Fruit fly (Drosophila melanogaster) whole organism, adult: ENCODE data around the gene REPTOR.
A peak's percentile ranks its signal among the peaks of the same experiment; 100 is the strongest.

Experiments used
- CG11617 ChIP-seq: fragments of 200-800 bp; sonication (Bioruptor generic); optimal IDR thresholded peaks from 2 replicates; lab custom pipeline; 2017; ENCODE audit warnings: mild to moderate bottlenecking, missing biosample characterization, missing genetic modification reagents, missing genetic modification characterization
- CG12768 ChIP-seq: fragments of 200-800 bp; sonication (Bioruptor generic); optimal IDR thresholded peaks from 2 replicates; lab custom pipeline; 2017; ENCODE audit warnings: missing biosample characterization, missing genetic modification characterization, mild to moderate bottlenecking, moderate library complexity, missing genetic modification reagents
- CG14711 ChIP-seq: fragments of 200-800 bp; sonication (Bioruptor generic); optimal IDR thresholded peaks from 2 replicates; lab custom pipeline; 2018; ENCODE audit warnings: missing biosample characterization, mild to moderate bottlenecking, missing genetic modification characterization, moderate library complexity
- CG1620 ChIP-seq: fragments of 200-800 bp; sonication (Bioruptor generic); optimal IDR thresholded peaks from 2 replicates; lab custom pipeline; 2016; ENCODE audit warnings: missing biosample characterization, missing genetic modification characterization
- CG33017 ChIP-seq: fragments of 200-800 bp; sonication (Bioruptor generic); optimal IDR thresholded peaks from 2 replicates; lab custom pipeline; 2018; ENCODE audit warnings: missing biosample characterization, mild to moderate bottlenecking, missing genetic modification characterization, moderate library complexity
- CG5204 ChIP-seq: fragments of 200-800 bp; sonication (Bioruptor generic); optimal IDR thresholded peaks from 2 replicates; lab custom pipeline; 2016; ENCODE audit warnings: missing biosample characterization, missing genetic modification characterization
- CG7045 ChIP-seq: fragments of 200-800 bp; sonication (Bioruptor generic); optimal IDR thresholded peaks from 2 replicates; lab custom pipeline; 2017; ENCODE audit warnings: missing biosample characterization, mild to moderate bottlenecking, missing genetic modification characterization
- CG7101 ChIP-seq: fragments of 200-800 bp; sonication (Bioruptor generic); optimal IDR thresholded peaks from 2 replicates; lab custom pipeline; 2018; ENCODE audit warnings: missing biosample characterization, mild to moderate bottlenecking, missing genetic modification characterization, moderate library complexity
- Clk ChIP-seq: fragments of 200-800 bp; sonication (Bioruptor generic); optimal IDR thresholded peaks from 2 replicates; lab custom pipeline; 2017; ENCODE audit warnings: missing biosample characterization, missing genetic modification characterization
- Crg-1 ChIP-seq: fragments of 200-800 bp; sonication (Bioruptor generic); optimal IDR thresholded peaks from 2 replicates; lab custom pipeline; 2016; ENCODE audit warnings: missing biosample characterization, missing genetic modification characterization
- Hr96 ChIP-seq: fragments of 200-800 bp; sonication (Bioruptor generic); optimal IDR thresholded peaks from 2 replicates; lab custom pipeline; 2016; ENCODE audit warnings: missing biosample characterization, missing genetic modification characterization
- Mnt ChIP-seq: fragments of 200-800 bp; sonication (Bioruptor generic); optimal IDR thresholded peaks from 2 replicates; lab custom pipeline; 2016; ENCODE audit warnings: missing biosample characterization, mild to moderate bottlenecking, missing genetic modification characterization
- bab1 ChIP-seq: fragments of 200-800 bp; sonication (Bioruptor generic); optimal IDR thresholded peaks from 3 replicates; lab custom pipeline; 2019; ENCODE audit warnings: missing biosample characterization, mild to moderate bottlenecking, missing genetic modification characterization, moderate library complexity
- cic ChIP-seq: fragments of 200-800 bp; sonication (Bioruptor generic); optimal IDR thresholded peaks from 2 replicates; lab custom pipeline; 2017; ENCODE audit warnings: missing biosample characterization, mild to moderate bottlenecking, missing genetic modification characterization, moderate library complexity
- cnc ChIP-seq, 2 experiments: fragments of >200 bp; optimal IDR thresholded peaks; 2 replicates each; lab custom pipeline; 2017
- kay ChIP-seq: fragments of 200-800 bp; sonication (Bioruptor generic); peaks from one replicate; lab custom pipeline; 2016; ENCODE audit warnings: missing biosample characterization, missing genetic modification characterization, borderline replicate concordance
- ovo ChIP-seq: fragments of 200-800 bp; sonication (Bioruptor generic); optimal IDR thresholded peaks from 2 replicates; lab custom pipeline; 2016; ENCODE audit warnings: missing biosample characterization, missing genetic modification characterization
- pad ChIP-seq: fragments of 200-800 bp; sonication (Bioruptor generic); optimal IDR thresholded peaks from 3 replicates; lab custom pipeline; 2017; ENCODE audit warnings: missing biosample characterization, missing genetic modification characterization, mild to moderate bottlenecking, moderate library complexity, missing genetic modification reagents
- tj ChIP-seq: fragments of 200-800 bp; sonication (Bioruptor generic); optimal IDR thresholded peaks from 3 replicates; lab custom pipeline; 2017; ENCODE audit warnings: missing biosample characterization, mild to moderate bottlenecking, missing genetic modification characterization, moderate library complexity
- toe ChIP-seq: fragments of 200-800 bp; sonication (Bioruptor generic); optimal IDR thresholded peaks from 2 replicates; lab custom pipeline; 2016; ENCODE audit warnings: missing biosample characterization, missing genetic modification characterization

The REPTOR gene

dm6 chr3R:24524426-24524974, 58.2 kb downstream of the REPTOR start, which contains the start of gene Jhbp12:
TSS of gene Jhbp12 (plus strand) at chr3R:24524794.
- TF ChIP-seq CG7045, result no peak
- no peak for TF ChIP-seq Mnt (GFP tag; lab: Kevin White, UChicago)
- no peak for TF ChIP-seq Crg-1 (GFP tag; lab: Kevin White, UChicago)

dm6 chr3R:24523578-24523977, 59.1 kb downstream of the REPTOR start, which contains the start of gene CG13622:
TSS of gene CG13622 (minus strand) at chr3R:24523678.
- TF ChIP-seq CG7045 (no peak), CG1620 (GFP tag; lab: Kevin White, UChicago) (no peak), CG33017 (tag; lab: Kevin White, UChicago) (no peak), CG14711 (tag; lab: Kevin White, UChicago) (no peak), Mnt (GFP tag; lab: Kevin White, UChicago) (no peak), kay (GFP tag; lab: Kevin White, UChicago) (no peak), CG7101 (tag; lab: Kevin White, UChicago) (no peak), Crg-1 (GFP tag; lab: Kevin White, UChicago) (no peak), bab1 (GFP tag; lab: Kevin White, UChicago) (no peak), Hr96 (no peak), cic (GFP tag; lab: Kevin White, UChicago) (no peak), Clk (no peak), CG5204 (GFP tag; lab: Kevin White, UChicago) (no peak), cnc (optimal IDR thresholded peaks at IDR 0.05; lab: Kevin White, UChicago) (no peak), CG12768 (GFP tag; lab: Kevin White, UChicago) (no peak), ovo (GFP tag; lab: Kevin White, UChicago) (no peak), tj (no peak), pad (no peak), toe (GFP tag; lab: Kevin White, UChicago) (no peak), CG11617 (GFP tag; lab: Kevin White, UChicago) (no peak)

DNA sequence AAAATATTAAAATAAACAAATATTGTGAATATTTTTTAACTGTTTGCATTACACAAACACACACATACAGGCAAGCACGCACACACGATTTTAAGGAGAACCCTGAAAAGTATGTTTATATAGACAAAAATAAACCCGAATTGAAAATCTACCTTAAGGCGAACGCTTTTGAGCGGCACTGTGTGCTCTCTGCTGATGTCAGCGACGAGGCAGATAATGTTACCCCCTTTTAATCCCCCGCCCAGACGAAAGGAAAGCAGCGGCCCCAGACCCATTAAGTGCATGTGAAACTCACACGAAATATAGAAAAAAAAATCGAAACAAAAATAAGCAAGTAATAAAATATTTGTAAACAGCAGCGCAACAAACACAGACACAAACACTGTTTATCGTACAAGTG, 61.4 kb downstream of the REPTOR start:
- no peak for TF ChIP-seq ovo (GFP tag; lab: Kevin White, UChicago)
- TF ChIP-seq CG7101 (tag; lab: Kevin White, UChicago), result no peak
- peak; percentile 20 for TF ChIP-seq kay (GFP tag; lab: Kevin White, UChicago)
- no peak for TF ChIP-seq Mnt (GFP tag; lab: Kevin White, UChicago)
- no peak for TF ChIP-seq Crg-1 (GFP tag; lab: Kevin White, UChicago)
- TF ChIP-seq cic (GFP tag; lab: Kevin White, UChicago), result peak; percentile 54
- TF ChIP-seq bab1 (GFP tag; lab: Kevin White, UChicago), result no peak
- TF ChIP-seq tj, result peak; percentile 50
- no peak for TF ChIP-seq Hr96
- TF ChIP-seq CG14711 (tag; lab: Kevin White, UChicago), result no peak
- no peak for TF ChIP-seq pad
- TF ChIP-seq CG5204 (GFP tag; lab: Kevin White, UChicago), result no peak
- no peak for TF ChIP-seq CG33017 (tag; lab: Kevin White, UChicago)
- no peak for TF ChIP-seq Clk
- no peak for TF ChIP-seq CG7045
- no peak for TF ChIP-seq CG11617 (GFP tag; lab: Kevin White, UChicago)
- TF ChIP-seq CG12768 (GFP tag; lab: Kevin White, UChicago), result no peak
- no peak for TF ChIP-seq toe (GFP tag; lab: Kevin White, UChicago)
- no peak for TF ChIP-seq cnc (optimal IDR thresholded peaks at IDR 0.05; lab: Kevin White, UChicago)

dm6 chr3R:24518150-24518580, 64.5 kb downstream of the REPTOR start, which contains the start of gene Pp1alpha-96A:
TSS of gene Pp1alpha-96A (plus strand) at chr3R:24518270.
- TF ChIP-seq Hr96, result peak; percentile 35
- TF ChIP-seq cnc (optimal IDR thresholded peaks at IDR 0.05; lab: Kevin White, UChicago), result no peak
- peak; percentile 10 for TF ChIP-seq toe (GFP tag; lab: Kevin White, UChicago)
- peak; percentile 17 for TF ChIP-seq CG1620 (GFP tag; lab: Kevin White, UChicago)
- peak; percentile 60 for TF ChIP-seq cic (GFP tag; lab: Kevin White, UChicago)
- peak; percentile 46 for TF ChIP-seq bab1 (GFP tag; lab: Kevin White, UChicago)
- no peak for TF ChIP-seq CG14711 (tag; lab: Kevin White, UChicago)
- no peak for TF ChIP-seq CG33017 (tag; lab: Kevin White, UChicago)
- TF ChIP-seq Clk, result no peak
- no peak for TF ChIP-seq kay (GFP tag; lab: Kevin White, UChicago)
- TF ChIP-seq tj, result no peak
- TF ChIP-seq ovo (GFP tag; lab: Kevin White, UChicago), result peak; percentile 19
- TF ChIP-seq pad, result no peak
- TF ChIP-seq CG7045, result no peak
- TF ChIP-seq Crg-1 (GFP tag; lab: Kevin White, UChicago), result no peak
- peak; percentile 35 for TF ChIP-seq Mnt (GFP tag; lab: Kevin White, UChicago)

dm6 chr3R:24514652-24515328, 67.9 kb downstream of the REPTOR start, which contains the start of the genes nAChRbeta2 and DZIP1:
TSS of gene nAChRbeta2 (minus strand) at chr3R:24515106.
TSS of gene DZIP1 (plus strand) at chr3R:24515278.
- TF ChIP-seq kay (GFP tag; lab: Kevin White, UChicago) (no peak), CG33017 (tag; lab: Kevin White, UChicago) (no peak)
